Worm (Caenorhabditis elegans) whole organism, mixed stage, embryonic: ENCODE measurements around the gene trim-21.

Experiments
- M03D4.4 ChIP-seq: sonication (generic microtip); optimal IDR thresholded peaks from 2 replicates; lab custom pipeline; 2017; ENCODE audit warnings: mild to moderate bottlenecking, missing genetic modification characterization, missing compliant biosample characterization
- bed-3 ChIP-seq: fragments of 200-800 bp; sonication (Bioruptor generic); optimal IDR thresholded peaks from 3 replicates; lab custom pipeline; 2018; ENCODE audit warnings: mild to moderate bottlenecking, missing genetic modification characterization, moderate library complexity, missing compliant biosample characterization
- blmp-1 ChIP-seq: fragments of 150-350 bp; optimal IDR thresholded peaks from 2 replicates; lab custom pipeline; 2014; ENCODE audit warnings: missing biosample characterization, missing genetic modification characterization
- ceh-39 ChIP-seq: fragments of 150-350 bp; optimal IDR thresholded peaks from 2 replicates; lab custom pipeline; 2014; ENCODE audit warnings: missing biosample characterization, missing genetic modification characterization
- ceh-43 ChIP-seq: fragments of 200-800 bp; sonication (Bioruptor generic); optimal IDR thresholded peaks from 2 replicates; lab custom pipeline; 2018; ENCODE audit warnings: mild to moderate bottlenecking, missing genetic modification characterization, moderate library complexity, missing compliant biosample characterization
- ceh-83 ChIP-seq: fragments of 200-800 bp; sonication (Bioruptor generic); optimal IDR thresholded peaks from 2 replicates; lab custom pipeline; 2018; ENCODE audit warnings: mild to moderate bottlenecking, missing genetic modification characterization, missing compliant biosample characterization
- ces-1 ChIP-seq: fragments of 150-350 bp; optimal IDR thresholded peaks from 2 replicates; lab custom pipeline; 2014; ENCODE audit warnings: missing biosample characterization, missing genetic modification reagents, missing genetic modification characterization
- cnd-1 ChIP-seq: fragments of 200-800 bp; sonication (Bioruptor generic); optimal IDR thresholded peaks from 2 replicates; lab custom pipeline; 2018; ENCODE audit warnings: mild to moderate bottlenecking, missing genetic modification characterization, missing compliant biosample characterization
- drap-1 ChIP-seq: fragments of 200-800 bp; sonication (Bioruptor generic); optimal IDR thresholded peaks from 3 replicates; lab custom pipeline; 2018; ENCODE audit warnings: mild to moderate bottlenecking, missing genetic modification characterization, missing compliant biosample characterization
- elt-1 ChIP-seq: sonication (generic microtip); optimal IDR thresholded peaks from 2 replicates; lab custom pipeline; 2017; ENCODE audit warnings: missing genetic modification characterization, mild to moderate bottlenecking, missing compliant biosample characterization, antibody characterized with exemption, moderate library complexity, borderline replicate concordance; ENCODE audit not compliant: insufficient read depth
- flh-1 ChIP-seq: fragments of 200-800 bp; sonication (Bioruptor generic); optimal IDR thresholded peaks from 2 replicates; lab custom pipeline; 2018; ENCODE audit warnings: mild to moderate bottlenecking, missing genetic modification characterization, moderate library complexity, missing compliant biosample characterization
- ham-2 ChIP-seq: fragments of 200-800 bp; sonication (Bioruptor generic); optimal IDR thresholded peaks from 2 replicates; lab custom pipeline; 2018; ENCODE audit warnings: mild to moderate bottlenecking, missing genetic modification characterization, missing compliant biosample characterization
- hlh-1 ChIP-seq: fragments of 150-350 bp; optimal IDR thresholded peaks from 2 replicates; lab custom pipeline; 2014; ENCODE audit warnings: missing biosample characterization, missing genetic modification reagents, missing genetic modification characterization
- lin-13 ChIP-seq: fragments of 150-350 bp; optimal IDR thresholded peaks from 2 replicates; lab custom pipeline; 2014; ENCODE audit warnings: missing biosample characterization, missing genetic modification characterization
- mep-1 ChIP-seq: fragments of 150-350 bp; optimal IDR thresholded peaks from 2 replicates; lab custom pipeline; 2017; ENCODE audit warnings: missing biosample characterization, missing genetic modification reagents, missing genetic modification characterization, inconsistent platforms
- nhr-12 ChIP-seq: fragments of 150-350 bp; optimal IDR thresholded peaks from 2 replicates; lab custom pipeline; 2014; ENCODE audit warnings: missing biosample characterization, missing genetic modification characterization
- nhr-2 ChIP-seq: fragments of 150-350 bp; optimal IDR thresholded peaks from 2 replicates; lab custom pipeline; 2014; ENCODE audit warnings: missing biosample characterization, missing genetic modification characterization
- nhr-237 ChIP-seq: fragments of 150-350 bp; optimal IDR thresholded peaks from 2 replicates; lab custom pipeline; 2014; ENCODE audit warnings: missing biosample characterization, missing genetic modification characterization
- nhr-76 ChIP-seq: sonication (generic microtip); optimal IDR thresholded peaks from 2 replicates; lab custom pipeline; 2017; ENCODE audit warnings: missing biosample characterization, missing genetic modification characterization
- pha-4 ChIP-seq: fragments of 150-350 bp; optimal IDR thresholded peaks from 2 replicates; lab custom pipeline; 2018; ENCODE audit warnings: missing biosample characterization, missing genetic modification reagents, missing genetic modification characterization
- sem-2 ChIP-seq: fragments of 200-800 bp; sonication (Bioruptor generic); optimal IDR thresholded peaks from 2 replicates; lab custom pipeline; 2018; ENCODE audit warnings: mild to moderate bottlenecking, missing genetic modification characterization, missing compliant biosample characterization
- sptf-1 ChIP-seq: sonication (generic microtip); optimal IDR thresholded peaks from 2 replicates; lab custom pipeline; 2017; ENCODE audit warnings: mild to moderate bottlenecking, missing genetic modification characterization, moderate library complexity, missing compliant biosample characterization
- tbx-8 ChIP-seq: fragments of 200-800 bp; sonication (Bioruptor generic); optimal IDR thresholded peaks from 2 replicates; lab custom pipeline; 2018; ENCODE audit warnings: mild to moderate bottlenecking, missing genetic modification characterization, moderate library complexity, missing compliant biosample characterization
- unc-120 ChIP-seq: sonication (generic microtip); optimal IDR thresholded peaks from 2 replicates; lab custom pipeline; 2017; ENCODE audit warnings: missing genetic modification characterization, missing compliant biosample characterization; ENCODE audit not compliant: poor library complexity, severe bottlenecking
- unc-39 ChIP-seq: fragments of 150-350 bp; optimal IDR thresholded peaks from 2 replicates; lab custom pipeline; 2014; ENCODE audit warnings: missing biosample characterization, missing genetic modification characterization
- unc-62 ChIP-seq: fragments of 150-350 bp; optimal IDR thresholded peaks from 2 replicates; lab custom pipeline; 2014; ENCODE audit warnings: missing biosample characterization, missing genetic modification reagents, missing genetic modification characterization
- ztf-11 ChIP-seq: fragments of 150-350 bp; optimal IDR thresholded peaks from 2 replicates; lab custom pipeline; 2014; ENCODE audit warnings: missing biosample characterization, missing genetic modification characterization

Gene trim-21

ce11 chrII:2320097-2320496 is 7.5 kb upstream of the trim-21 start, which contains the start of gene ZK1240.3:
Gene ZK1240.3, plus strand, starts transcription at chrII:2320334.
- TF ChIP-seq nhr-76 (no peak), ham-2 (GFP tag; lab: Kevin White, UChicago) (no peak), ztf-11 (no peak)

- TF ChIP-seq blmp-1 (no peak), ceh-43 (no peak), M03D4.4 (tag; lab: Kevin White, UChicago) (no peak), sptf-1 (tag; lab: Kevin White, UChicago) (no peak), drap-1 (no peak), pha-4 (no peak), nhr-2 (tag; lab: Kevin White, UChicago) (no peak), elt-1 (tag; lab: Kevin White, UChicago) (no peak)
Measured at ce11 chrII:2317883-2318357, 5.3 kb upstream of the trim-21 start, which contains the start of the genes ZK1240.5 and ZK1240.9. Gene ZK1240.5, minus strand, starts transcription at chrII:2317933. Gene ZK1240.9, plus strand, starts transcription at chrII:2318189.

ce11 chrII:2306741-2307140 is 5.9 kb downstream of the trim-21 start, which contains the start of gene B0281.3:
Gene B0281.3, plus strand, starts transcription at chrII:2307041.
- no peak for TF ChIP-seq unc-62 (GFP tag; lab: Kevin White, UChicago)
- no peak for TF ChIP-seq drap-1
- TF ChIP-seq nhr-76, result no peak
- no peak for TF ChIP-seq ceh-83 (GFP tag; lab: Kevin White, UChicago)
- no peak for TF ChIP-seq nhr-12
- TF ChIP-seq ceh-39 (tag; lab: Kevin White, UChicago), result no peak
- TF ChIP-seq unc-39 (tag; lab: Kevin White, UChicago), result no peak
- TF ChIP-seq bed-3 (GFP tag; lab: Kevin White, UChicago), result no peak
- TF ChIP-seq hlh-1, result no peak
- no peak for TF ChIP-seq mep-1 (tag; lab: Kevin White, UChicago)
- TF ChIP-seq lin-13 (tag; lab: Kevin White, UChicago), result no peak
- no peak for TF ChIP-seq tbx-8
- no peak for TF ChIP-seq pha-4
- no peak for TF ChIP-seq flh-1
- TF ChIP-seq elt-1 (tag; lab: Kevin White, UChicago), result no peak

- no peak for TF ChIP-seq ceh-39 (tag; lab: Kevin White, UChicago)
- TF ChIP-seq, all 35 proteins: peak for 0
Measured at ce11 chrII:2305507-2305906, 7.1 kb downstream of the trim-21 start.

- TF ChIP-seq unc-39 (tag; lab: Kevin White, UChicago) (no peak), hlh-1 (no peak), nhr-237 (no peak), elt-1 (tag; lab: Kevin White, UChicago) (no peak), flh-1 (no peak), cnd-1 (tag; lab: Kevin White, UChicago) (no peak), ceh-39 (tag; lab: Kevin White, UChicago) (no peak), pha-4 (no peak), M03D4.4 (tag; lab: Kevin White, UChicago) (no peak), sptf-1 (tag; lab: Kevin White, UChicago) (no peak), ham-2 (GFP tag; lab: Kevin White, UChicago) (no peak), tbx-8 (no peak), ceh-83 (GFP tag; lab: Kevin White, UChicago) (no peak)
Measured at ce11 chrII:2304575-2304974, 8.1 kb downstream of the trim-21 start.

ce11 chrII:2302330-2302729 is 10.3 kb downstream of the trim-21 start, which contains the start of gene B0281.6:
Gene B0281.6, minus strand, starts transcription at chrII:2302430.
- TF ChIP-seq ceh-83 (GFP tag; lab: Kevin White, UChicago) (no peak), bed-3 (GFP tag; lab: Kevin White, UChicago) (no peak), nhr-237 (no peak), unc-120 (tag; lab: Kevin White, UChicago) (no peak), ces-1 (GFP tag; lab: Kevin White, UChicago) (no peak), ham-2 (GFP tag; lab: Kevin White, UChicago) (no peak)

- TF ChIP-seq tbx-8 (no peak), nhr-2 (tag; lab: Kevin White, UChicago) (peak; percentile 37), sem-2 (GFP tag; lab: Kevin White, UChicago) (no peak), hlh-1 (no peak), ceh-39 (tag; lab: Kevin White, UChicago) (peak; percentile 21), unc-62 (GFP tag; lab: Kevin White, UChicago) (no peak), cnd-1 (tag; lab: Kevin White, UChicago) (no peak)
Measured at ce11 chrII:2300861-2301260, 11.8 kb downstream of the trim-21 start, which contains the start of gene B0281.5. Gene B0281.5, minus strand, starts transcription at chrII:2300961.
